Worm (Caenorhabditis elegans): ENCODE measurements around the gene nsy-1.

nsy-1 gene

DNA sequence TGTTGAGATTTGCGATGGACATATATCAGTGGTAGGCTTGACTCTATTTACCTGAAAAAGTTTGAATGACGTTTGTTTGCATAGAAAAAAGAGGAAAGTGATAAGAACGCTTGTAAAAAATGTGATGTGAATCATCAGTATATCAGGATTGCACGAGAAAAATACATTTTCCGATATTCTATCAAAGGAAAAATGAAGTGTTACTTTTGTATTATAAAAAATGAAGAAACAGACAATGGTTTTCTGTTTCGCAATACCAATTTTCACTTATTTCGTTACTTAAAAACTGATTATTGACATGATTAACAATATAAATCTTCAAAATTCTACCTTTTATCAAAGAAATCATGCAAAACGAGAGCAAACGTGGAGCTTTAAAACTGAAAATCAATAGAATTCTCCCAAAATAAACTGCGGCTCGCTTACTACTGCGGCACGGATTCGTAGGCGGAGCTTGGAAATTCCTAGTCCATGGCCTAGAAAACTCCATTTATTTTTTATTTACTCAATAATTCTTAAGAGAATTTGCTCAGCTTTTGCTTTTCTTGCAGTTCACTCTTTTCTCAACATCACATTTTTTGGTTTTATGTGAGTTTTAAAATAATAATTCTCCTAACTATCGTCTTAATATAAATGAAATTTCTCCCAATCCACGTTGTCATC, 28.9 kb upstream of the nsy-1 start, which contains the start of the genes eif-1 and vps-24:
Gene eif-1, minus strand, starts transcription at position 51 of the 663 bp plus-strand sequence.
Gene vps-24, plus strand, starts transcription at position 469 of the 663 bp plus-strand sequence.
- TF ChIP-seq rnt-1 (tag; optimal IDR thresholded peaks at IDR 0.05) (peak; percentile 65), lin-13 (GFP tag; optimal IDR thresholded peaks at IDR 0.05) (peak; percentile 17), fkh-8 (tag; optimal IDR thresholded peaks at IDR 0.05) (peak; percentile 16), skn-1 (tag; optimal IDR thresholded peaks at IDR 0.05) (peak; percentile 2), ces-1 (GFP tag; optimal IDR thresholded peaks at IDR 0.05) (no peak), zag-1 (tag; optimal IDR thresholded peaks at IDR 0.05) (no peak), ztf-4 (tag; optimal IDR thresholded peaks at IDR 0.05) (no peak), nhr-85 (tag) (peak; percentile 64), zip-4 (GFP tag; optimal IDR thresholded peaks at IDR 0.05) (no peak), swsn-7 (tag; optimal IDR thresholded peaks at IDR 0.05) (peak; percentile 12), irx-1 (tag; optimal IDR thresholded peaks at IDR 0.05) (peak; percentile 30), pag-3 (tag; optimal IDR thresholded peaks at IDR 0.05; ENCODE audit: borderline replicate concordance, insufficient read depth) (no peak), snu-23 (GFP tag; optimal IDR thresholded peaks at IDR 0.05) (peak; percentile 47), ceh-90 (tag; optimal IDR thresholded peaks at IDR 0.05) (peak; percentile 62), mep-1 (tag; optimal IDR thresholded peaks at IDR 0.05) (peak; percentile 34), nhr-47 (tag; optimal IDR thresholded peaks at IDR 0.05) (peak; percentile 46), C16A3.4 (tag; optimal IDR thresholded peaks at IDR 0.05) (peak; percentile 30), fkh-10 (GFP tag; optimal IDR thresholded peaks at IDR 0.05) (no peak), blmp-1 (tag; optimal IDR thresholded peaks at IDR 0.05) (peak; percentile 12), nhr-71 (tag; optimal IDR thresholded peaks at IDR 0.05) (peak; percentile 55), lsy-2 (tag; optimal IDR thresholded peaks at IDR 0.05) (peak; percentile 53 to 74), lin-15B (tag; optimal IDR thresholded peaks at IDR 0.05) (peak; percentile 56), unc-130 (tag; optimal IDR thresholded peaks at IDR 0.05) (no peak), xbp-1 (tag; optimal IDR thresholded peaks at IDR 0.05) (peak; percentile 29), F16B12.6 (tag; optimal IDR thresholded peaks at IDR 0.05) (peak; percentile 24), lin-14 (GFP tag; optimal IDR thresholded peaks at IDR 0.05) (peak; percentile 49), efl-1 (optimal IDR thresholded peaks at IDR 0.05) (peak; percentile 57 to 64), efl-1 (GFP tag; optimal IDR thresholded peaks at IDR 0.05 in 1 of 2) (peak; percentile 72 to 95), ceh-82 (tag; optimal IDR thresholded peaks at IDR 0.05) (peak in 1 of 3 experiments; percentile 65), snpc-4 (tag; optimal IDR thresholded peaks at IDR 0.05) (peak; percentile 29), nhr-20 (tag; optimal IDR thresholded peaks at IDR 0.05) (peak; percentile 27), dpl-1 (GFP tag; optimal IDR thresholded peaks at IDR 0.05) (peak; percentile 55 to 77 (median 59)), lin-35 (GFP tag; optimal IDR thresholded peaks at IDR 0.05) (peak; percentile 62 to 65), tbx-2 (tag; optimal IDR thresholded peaks at IDR 0.05) (peak; percentile 47), dsc-1 (tag; optimal IDR thresholded peaks at IDR 0.05) (peak; percentile 30), lir-3 (tag; optimal IDR thresholded peaks at IDR 0.05; ENCODE audit: poor library complexity) (peak; percentile 58), ceh-8 (GFP tag; optimal IDR thresholded peaks at IDR 0.05) (no peak), isw-1 (GFP tag; IDR thresholded peaks at IDR 0.05) (peak; percentile 39; the same call in 1 of the 2 replicates), elt-2 (tag; optimal IDR thresholded peaks at IDR 0.05) (no peak)

DNA sequence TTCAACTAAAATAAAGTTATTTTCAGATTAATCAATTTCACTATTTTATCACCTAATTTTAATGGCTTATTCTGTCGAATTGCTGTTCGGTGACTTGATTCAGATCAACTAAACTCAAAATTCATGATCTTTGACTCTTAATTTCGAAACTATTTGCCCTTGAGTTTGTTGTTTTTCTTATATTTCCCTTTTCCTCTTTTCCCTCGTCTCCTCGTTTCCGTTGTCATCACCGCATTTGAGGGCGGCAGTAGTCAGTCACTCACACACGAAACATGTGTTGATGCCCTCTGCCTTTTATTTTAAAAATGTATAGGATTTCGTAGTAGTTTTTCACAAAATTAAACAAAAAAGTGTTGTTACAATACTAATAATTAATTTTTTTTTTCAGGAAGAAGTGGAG, 27.6 kb upstream of the nsy-1 start, which contains the start of gene rnh-1.0:
Gene rnh-1.0, plus strand, starts transcription at position 389 of the 400 bp plus-strand sequence.
- TF ChIP-seq pax-3 (tag; optimal IDR thresholded peaks at IDR 0.05) = no peak
- no peak for TF ChIP-seq efl-1 (optimal IDR thresholded peaks at IDR 0.05)
- TF ChIP-seq efl-1 (GFP tag; optimal IDR thresholded peaks at IDR 0.05 in 1 of 2) = peak; percentile 9 to 93
- TF ChIP-seq sup-37 (GFP tag; optimal IDR thresholded peaks at IDR 0.05) = no peak
- peak; percentile 25 for TF ChIP-seq nhr-71 (tag; optimal IDR thresholded peaks at IDR 0.05)
- TF ChIP-seq mdl-1 (tag; optimal IDR thresholded peaks at IDR 0.05) = no peak
- no peak for TF ChIP-seq ceh-63 (GFP tag; optimal IDR thresholded peaks at IDR 0.05)
- no peak for TF ChIP-seq egl-13 (tag; optimal IDR thresholded peaks at IDR 0.05)
- TF ChIP-seq grh-1 (GFP tag; IDR thresholded peaks at IDR 0.05) = no peak
- no peak for TF ChIP-seq elt-2 (tag; optimal IDR thresholded peaks at IDR 0.05)
- TF ChIP-seq lin-39 (tag; optimal IDR thresholded peaks at IDR 0.05) = no peak
- TF ChIP-seq nhr-76 (tag; optimal IDR thresholded peaks at IDR 0.05) = no peak
- TF ChIP-seq unc-86 (tag; optimal IDR thresholded peaks at IDR 0.05) = no peak
- TF ChIP-seq lir-3 (tag; optimal IDR thresholded peaks at IDR 0.05; ENCODE audit: poor library complexity) = no peak
- TF ChIP-seq swsn-7 (tag; optimal IDR thresholded peaks at IDR 0.05) = no peak
- no peak for TF ChIP-seq mab-9 (GFP tag; IDR thresholded peaks at IDR 0.05)
- TF ChIP-seq alr-1 (tag; optimal IDR thresholded peaks at IDR 0.05; ENCODE audit: borderline replicate concordance) = no peak
- TF ChIP-seq jun-1 (tag; optimal IDR thresholded peaks at IDR 0.05) = no peak
- TF ChIP-seq nhr-85 (tag) = peak; percentile 74
- no peak for TF ChIP-seq lin-13 (GFP tag; optimal IDR thresholded peaks at IDR 0.05)
- TF ChIP-seq pag-3 (tag; optimal IDR thresholded peaks at IDR 0.05; ENCODE audit: borderline replicate concordance, insufficient read depth) = no peak
